Fruit fly (Drosophila melanogaster) whole organism, larva: ENCODE measurements around the gene CG9114.

Experiments
- noc ChIP-seq: fragments of 200-800 bp; sonication (Bioruptor generic); optimal IDR thresholded peaks from 3 replicates; lab custom pipeline; 2019; ENCODE audit warnings: missing biosample characterization, mild to moderate bottlenecking, missing genetic modification characterization, moderate library complexity

CG9114 gene

dm6 chrX:15299927-15300740 lies 32.8 kb downstream of the CG9114 start:
- TF ChIP-seq noc (tag; lab: Kevin White, UChicago), result no peak

dm6 chrX:15298298-15299069 lies 34.5 kb downstream of the CG9114 start:
- peak; percentile 99 for TF ChIP-seq noc (tag; lab: Kevin White, UChicago)

- TF ChIP-seq noc (tag; lab: Kevin White, UChicago), result no peak
Observed at dm6 chrX:15297963-15298297, 35.0 kb downstream of the CG9114 start.

dm6 chrX:15296969-15297816 lies 35.8 kb downstream of the CG9114 start, which contains the start of gene gce:
Gene gce (plus strand): TSS chrX:15297766.
- TF ChIP-seq noc (tag; lab: Kevin White, UChicago), result peak; percentile 77

dm6 chrX:15292794-15293193 lies 40.2 kb downstream of the CG9114 start, which contains the start of gene CG5877:
Gene CG5877 (plus strand): TSS chrX:15293031.
- no peak for TF ChIP-seq noc (tag; lab: Kevin White, UChicago)
